Worm (Caenorhabditis elegans) whole organism, L4/young adult: ENCODE data around the gene otpl-2.

Experiments used
- W03F9.2 ChIP-seq: fragments of 150-350 bp; optimal IDR thresholded peaks from 2 replicates; lab custom pipeline; 2014; ENCODE audit warnings: missing biosample characterization, missing genetic modification characterization
- dao-5 ChIP-seq: sonication (generic microtip); optimal IDR thresholded peaks from 2 replicates; lab custom pipeline; 2016; ENCODE audit warnings: missing genotype, missing genetic modification characterization, moderate library complexity, missing compliant biosample characterization
- him-1 ChIP-seq: sonication (generic microtip); optimal IDR thresholded peaks from 2 replicates; lab custom pipeline; 2016; ENCODE audit warnings: missing genotype, missing genetic modification reagents, missing genetic modification characterization, missing compliant biosample characterization

DNA sequence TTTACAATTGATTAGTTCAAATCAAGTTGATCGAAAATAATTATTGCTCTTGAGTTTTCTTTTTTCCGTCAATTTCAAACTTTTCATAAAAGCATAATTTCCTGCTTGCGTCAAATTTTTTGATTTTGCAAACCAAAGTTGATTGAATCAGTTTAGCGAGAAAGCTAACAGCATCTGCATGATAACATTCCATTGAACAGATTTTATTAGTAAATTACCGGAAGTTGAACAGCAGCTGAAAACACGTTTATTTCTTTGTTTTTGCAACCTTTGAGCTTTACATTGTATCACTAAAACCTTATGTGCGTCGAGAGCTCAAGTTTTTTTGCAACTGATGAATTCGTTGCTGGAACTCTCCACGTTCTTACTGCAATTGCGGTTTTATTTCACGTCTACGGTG lies 26.0 kb upstream of the otpl-2 start, which contains the start of gene srh-169:
- no peak for TF ChIP-seq dao-5 (tag; lab: Kevin White, UChicago)
- no peak for TF ChIP-seq him-1 (tag; lab: Kevin White, UChicago)
- no peak for TF ChIP-seq W03F9.2 (tag; lab: Kevin White, UChicago)
